Worm (Caenorhabditis elegans) whole organism, late embryonic: Measurements from ENCODE around the gene nbs-1.
A peak's percentile ranks its signal among the peaks of the same experiment; 100 is the strongest.

ENCODE experiments used
- K09A11.1 ChIP-seq: sonication (generic microtip); optimal IDR thresholded peaks from 2 replicates; lab custom pipeline; 2017; ENCODE audit warnings: antibody characterized with exemption, mild to moderate bottlenecking, missing genetic modification characterization, missing compliant biosample characterization; ENCODE audit not compliant: insufficient read depth
- T23F11.4 ChIP-seq: fragments of 200-800 bp; sonication (Bioruptor generic); optimal IDR thresholded peaks from 2 replicates; lab custom pipeline; 2018; ENCODE audit warnings: mild to moderate bottlenecking, missing genetic modification characterization, missing compliant biosample characterization
- Y22D7AL.16 ChIP-seq: sonication (generic microtip); optimal IDR thresholded peaks from 2 replicates; lab custom pipeline; 2016; ENCODE audit warnings: missing genetic modification characterization, missing compliant biosample characterization
- ahr-1 ChIP-seq: sonication (generic microtip); optimal IDR thresholded peaks from 2 replicates; lab custom pipeline; 2016; ENCODE audit warnings: missing genetic modification characterization, missing compliant biosample characterization
- ama-1 ChIP-seq: fragments of 150-350 bp; optimal IDR thresholded peaks from 2 replicates; lab custom pipeline; 2014
- ceh-18 ChIP-seq: sonication (generic microtip); optimal IDR thresholded peaks from 2 replicates; lab custom pipeline; 2016; ENCODE audit warnings: missing genetic modification characterization, missing compliant biosample characterization
- ceh-24 ChIP-seq: sonication (generic microtip); optimal IDR thresholded peaks from 2 replicates; lab custom pipeline; 2016; ENCODE audit warnings: mild to moderate bottlenecking, missing genetic modification characterization, missing compliant biosample characterization
- ceh-30 ChIP-seq: fragments of 150-350 bp; optimal IDR thresholded peaks from 2 replicates; lab custom pipeline; 2014; ENCODE audit warnings: missing biosample characterization, missing genetic modification characterization
- ceh-31 ChIP-seq: sonication (generic microtip); optimal IDR thresholded peaks from 2 replicates; lab custom pipeline; 2016; ENCODE audit warnings: missing genetic modification characterization, missing compliant biosample characterization
- ceh-34 ChIP-seq: sonication (generic microtip); optimal IDR thresholded peaks from 2 replicates; lab custom pipeline; 2016; ENCODE audit warnings: mild to moderate bottlenecking, missing genetic modification characterization, missing compliant biosample characterization
- ceh-45 ChIP-seq: fragments of 200-800 bp; sonication (Bioruptor generic); IDR thresholded peaks from 2 replicates; pipeline ENCODE4 v1.3.6; 2022; ENCODE audit warnings: missing genetic modification reagents, missing genetic modification characterization, missing compliant biosample characterization
- ceh-48 ChIP-seq: sonication (generic microtip); optimal IDR thresholded peaks from 2 replicates; lab custom pipeline; 2016; ENCODE audit warnings: missing genetic modification characterization, inconsistent platforms, missing compliant biosample characterization
- che-1 ChIP-seq: sonication (generic microtip); optimal IDR thresholded peaks from 2 replicates; lab custom pipeline; 2016; ENCODE audit warnings: mild to moderate bottlenecking, missing genetic modification characterization, missing compliant biosample characterization
- dve-1 ChIP-seq: sonication (generic microtip); optimal IDR thresholded peaks from 2 replicates; lab custom pipeline; 2017; ENCODE audit warnings: antibody characterized with exemption, mild to moderate bottlenecking, missing genetic modification characterization, missing compliant biosample characterization
- elt-2 ChIP-seq: sonication (generic microtip); optimal IDR thresholded peaks from 2 replicates; lab custom pipeline; 2016; ENCODE audit warnings: missing genetic modification reagents, missing genetic modification characterization, missing compliant biosample characterization
- elt-4 ChIP-seq: sonication (generic microtip); optimal IDR thresholded peaks from 2 replicates; lab custom pipeline; 2016; ENCODE audit warnings: missing genetic modification characterization, missing compliant biosample characterization
- ets-4 ChIP-seq: sonication (generic microtip); optimal IDR thresholded peaks from 2 replicates; lab custom pipeline; 2016; ENCODE audit warnings: missing genetic modification characterization, missing compliant biosample characterization
- eyg-1 ChIP-seq: sonication (generic microtip); optimal IDR thresholded peaks from 2 replicates; lab custom pipeline; 2016; ENCODE audit warnings: missing genotype, missing genetic modification characterization, missing compliant biosample characterization
- fax-1 ChIP-seq: sonication (generic microtip); optimal IDR thresholded peaks from 2 replicates; lab custom pipeline; 2016; ENCODE audit warnings: missing genotype, missing genetic modification characterization, missing compliant biosample characterization
- fkh-10 ChIP-seq: fragments of 150-350 bp; optimal IDR thresholded peaks from 2 replicates; lab custom pipeline; 2014; ENCODE audit warnings: missing biosample characterization, missing genetic modification reagents, missing genetic modification characterization
- hlh-30 ChIP-seq: sonication (generic microtip); optimal IDR thresholded peaks from 2 replicates; lab custom pipeline; 2017; ENCODE audit warnings: antibody characterized with exemption, missing genetic modification characterization, missing compliant biosample characterization; ENCODE audit not compliant: insufficient read depth
- madf-2 ChIP-seq: sonication (generic microtip); optimal IDR thresholded peaks from 2 replicates; lab custom pipeline; 2017; ENCODE audit warnings: missing genetic modification characterization, missing compliant biosample characterization
- nfya-1 ChIP-seq: sonication (generic microtip); optimal IDR thresholded peaks from 2 replicates; lab custom pipeline; 2017; ENCODE audit warnings: missing genetic modification characterization, mild to moderate bottlenecking, missing compliant biosample characterization, antibody characterized with exemption, moderate library complexity
- nhr-11 ChIP-seq: fragments of 150-350 bp; optimal IDR thresholded peaks from 2 replicates; lab custom pipeline; 2014; ENCODE audit warnings: missing biosample characterization, missing genetic modification characterization
- nhr-232 ChIP-seq: sonication (generic microtip); optimal IDR thresholded peaks from 2 replicates; lab custom pipeline; 2016; ENCODE audit warnings: missing genetic modification characterization, missing compliant biosample characterization
- pag-3 ChIP-seq: sonication (generic microtip); optimal IDR thresholded peaks from 2 replicates; lab custom pipeline; 2016; ENCODE audit warnings: missing compliant biosample characterization, missing genetic modification characterization, borderline replicate concordance
- pat-9 ChIP-seq: fragments of 200-800 bp; sonication (Bioruptor generic); optimal IDR thresholded peaks from 2 replicates; lab custom pipeline; 2018; ENCODE audit warnings: mild to moderate bottlenecking, missing genetic modification characterization, moderate library complexity, missing compliant biosample characterization
- pax-1 ChIP-seq: fragments of 150-350 bp; optimal IDR thresholded peaks from 2 replicates; lab custom pipeline; 2014; ENCODE audit warnings: missing biosample characterization, missing genetic modification characterization
- ref-2 ChIP-seq: sonication (generic microtip); optimal IDR thresholded peaks from 2 replicates; lab custom pipeline; 2016; ENCODE audit warnings: missing genetic modification characterization, missing compliant biosample characterization
- rnt-1 ChIP-seq: sonication (generic microtip); optimal IDR thresholded peaks from 2 replicates; lab custom pipeline; 2016; ENCODE audit warnings: missing genetic modification characterization, missing compliant biosample characterization
- sox-2 ChIP-seq: fragments of 200-800 bp; sonication (Bioruptor generic); IDR thresholded peaks from 2 replicates; pipeline ENCODE4 v1.3.6; 2022; ENCODE audit warnings: missing genetic modification reagents, missing genetic modification characterization, missing compliant biosample characterization
- sox-4 ChIP-seq: sonication (generic microtip); optimal IDR thresholded peaks from 2 replicates; lab custom pipeline; 2017; ENCODE audit warnings: mild to moderate bottlenecking, missing genetic modification characterization, inconsistent platforms, missing compliant biosample characterization
- syd-9 ChIP-seq: sonication (generic microtip); optimal IDR thresholded peaks from 2 replicates; lab custom pipeline; 2016; ENCODE audit warnings: mild to moderate bottlenecking, missing genetic modification characterization, moderate library complexity, missing compliant biosample characterization
- unc-3 ChIP-seq, 2 experiments: fragments of 200-800 bp in 1 of 2; sonication (Bioruptor generic) in 1 of 2; sonication (generic microtip) in 1 of 2; conservative IDR thresholded peaks in 1 of 2; optimal IDR thresholded peaks in 1 of 2; 2 replicates each; pipeline versions ENCODE4 v1.3.6 to Lab custom; 2016 to 2022; ENCODE audit warnings: missing compliant biosample characterization in 2 of 2, missing genetic modification characterization in 2 of 2, missing genetic modification reagents in 1 of 2
- unc-42 ChIP-seq: sonication (generic microtip); optimal IDR thresholded peaks from 2 replicates; lab custom pipeline; 2016; ENCODE audit warnings: missing genotype, missing genetic modification characterization, missing compliant biosample characterization
- unc-55 ChIP-seq: sonication (generic microtip); optimal IDR thresholded peaks from 2 replicates; lab custom pipeline; 2017; ENCODE audit warnings: missing biosample characterization, missing genetic modification reagents, missing genetic modification characterization

nbs-1 gene

ce11 chrII:11099841-11100240 is 3.6 kb upstream of the nbs-1 start, which contains the start of gene C09H10.4:
TSS of gene C09H10.4 (plus strand) at chrII:11100141.
- TF ChIP-seq pax-1 (tag; lab: Kevin White, UChicago) (no peak), sox-2 (GFP tag; lab: Robert Waterston, UW) (no peak), pag-3 (tag; lab: Kevin White, UChicago) (no peak), ref-2 (tag; lab: Kevin White, UChicago) (no peak), Y22D7AL.16 (tag; lab: Kevin White, UChicago) (no peak), ceh-30 (no peak), dve-1 (tag; lab: Kevin White, UChicago) (no peak), rnt-1 (tag; lab: Kevin White, UChicago) (no peak), K09A11.1 (no peak), fkh-10 (no peak), ahr-1 (tag; lab: Kevin White, UChicago) (no peak), elt-2 (tag; lab: Kevin White, UChicago) (no peak), ets-4 (tag; lab: Kevin White, UChicago) (no peak), elt-4 (tag; lab: Kevin White, UChicago) (no peak), nhr-11 (tag; lab: Kevin White, UChicago) (no peak), ceh-45 (GFP tag; lab: Robert Waterston, UW) (no peak), ceh-24 (tag; lab: Kevin White, UChicago) (no peak), sox-4 (no peak), unc-3 (GFP tag; conservative IDR thresholded peaks at IDR 0.05; lab: Robert Waterston, UW) (no peak), unc-3 (tag; optimal IDR thresholded peaks at IDR 0.05; lab: Kevin White, UChicago) (no peak), unc-55 (GFP tag; lab: Kevin White, UChicago) (no peak)

ce11 chrII:11097154-11097887 is 1.0 kb upstream of the nbs-1 start, which contains the start of the genes rpl-36.A and nuo-1:
TSS of gene rpl-36.A (minus strand) at chrII:11097204.
TSS of gene nuo-1 (plus strand) at chrII:11097837.
- TF ChIP-seq nhr-232 (tag; lab: Kevin White, UChicago) (no peak), dve-1 (tag; lab: Kevin White, UChicago) (peak; percentile 42), ceh-34 (tag; lab: Kevin White, UChicago) (peak; percentile 51), unc-42 (tag; lab: Kevin White, UChicago) (peak; percentile 49), rnt-1 (tag; lab: Kevin White, UChicago) (peak; percentile 37), ceh-31 (peak; percentile 68), K09A11.1 (no peak), hlh-30 (peak; percentile 20), unc-3 (GFP tag; conservative IDR thresholded peaks at IDR 0.05; lab: Robert Waterston, UW) (no peak), unc-3 (tag; optimal IDR thresholded peaks at IDR 0.05; lab: Kevin White, UChicago) (no peak), nfya-1 (tag; lab: Kevin White, UChicago) (peak; percentile 87), elt-2 (tag; lab: Kevin White, UChicago) (peak; percentile 24), fax-1 (no peak), ceh-48 (tag; lab: Kevin White, UChicago) (no peak), unc-55 (GFP tag; lab: Kevin White, UChicago) (peak; percentile 62), ceh-18 (tag; lab: Kevin White, UChicago) (peak; percentile 60)

- TF ChIP-seq ama-1 (lab: Kevin White, UChicago) (no peak), eyg-1 (tag; lab: Kevin White, UChicago) (no peak), ceh-30 (no peak), unc-42 (tag; lab: Kevin White, UChicago) (no peak), che-1 (tag; lab: Kevin White, UChicago) (no peak), rnt-1 (tag; lab: Kevin White, UChicago) (no peak), Y22D7AL.16 (tag; lab: Kevin White, UChicago) (no peak), T23F11.4 (GFP tag; lab: Kevin White, UChicago) (no peak), unc-3 (GFP tag; conservative IDR thresholded peaks at IDR 0.05; lab: Robert Waterston, UW) (no peak), unc-3 (tag; optimal IDR thresholded peaks at IDR 0.05; lab: Kevin White, UChicago) (no peak), hlh-30 (no peak), syd-9 (tag; lab: Kevin White, UChicago) (no peak), pat-9 (tag; lab: Kevin White, UChicago) (no peak), ceh-31 (no peak), madf-2 (tag; lab: Kevin White, UChicago) (no peak)
Measured at ce11 chrII:11094431-11094830, 1.8 kb downstream of the nbs-1 start.
